Fruit fly (Drosophila melanogaster): Measurements from ENCODE around the gene SelT.

dm6 chr2L:5054953-5055352 lies 44.2 kb downstream of the SelT start, which contains the start of the genes CG14036 and His3.3A:
- TF ChIP-seq CG6163 (GFP tag; IDR thresholded peaks at IDR 0.05): no peak
- no peak for TF ChIP-seq dac (GFP tag; optimal IDR thresholded peaks at IDR 0.05)
- TF ChIP-seq dsx (GFP tag; optimal IDR thresholded peaks at IDR 0.05; ENCODE audit: poor library complexity, severe bottlenecking): no peak
- TF ChIP-seq CG11762 (GFP tag; optimal IDR thresholded peaks at IDR 0.05; ENCODE audit: insufficient read depth): no peak
- TF ChIP-seq CG8632 (GFP tag; optimal IDR thresholded peaks at IDR 0.05): no peak
- no peak for TF ChIP-seq Lpt (GFP tag; optimal IDR thresholded peaks at IDR 0.05)
- TF ChIP-seq Hr38 (GFP tag; optimal IDR thresholded peaks at IDR 0.05): no peak
- no peak for TF ChIP-seq CG15336 (GFP tag; IDR thresholded peaks at IDR 0.05)
- peak; percentile 92 for TF ChIP-seq fkh (GFP tag; optimal IDR thresholded peaks at IDR 0.05)
- no peak for TF ChIP-seq Smox (GFP tag; optimal IDR thresholded peaks at IDR 0.05)
- no peak for TF ChIP-seq pdm3 (GFP tag; optimal IDR thresholded peaks at IDR 0.05)

Measured in whole organism, prepupa.